Fruit fly (Drosophila melanogaster): Measurements from ENCODE around the gene Dtd.
A peak's percentile ranks its signal among the peaks of the same experiment; 100 is the strongest.

Gene Dtd

DNA sequence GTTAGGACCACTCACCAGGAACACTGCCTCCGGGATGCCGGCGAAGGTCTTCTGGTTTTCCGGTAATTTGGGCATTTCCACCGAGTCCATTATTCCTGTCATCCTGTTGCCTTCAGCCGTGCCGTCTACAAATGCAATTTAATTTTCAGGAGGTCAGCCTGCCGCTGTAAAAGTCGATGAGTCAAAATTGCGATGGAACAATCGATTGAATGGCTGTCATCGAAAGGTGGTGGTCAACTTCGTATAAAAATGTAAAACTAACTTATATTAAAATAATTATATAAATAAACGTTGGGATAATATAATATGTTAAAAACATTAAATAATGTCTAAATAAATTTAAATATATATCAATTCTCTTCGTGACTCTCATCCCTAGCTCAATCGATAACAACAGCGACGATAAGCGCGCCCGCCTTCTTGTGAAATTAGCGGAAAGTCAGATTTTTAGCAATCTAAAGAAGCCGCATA lies 20.2 kb upstream of the Dtd start, which contains the start of the genes mgr and Irbp (continued):
- no peak for TF ChIP-seq CG7987 (GFP tag; optimal IDR thresholded peaks at IDR 0.05)
- TF ChIP-seq pzg (GFP tag; optimal IDR thresholded peaks at IDR 0.05), result peak; percentile 40
- no peak for TF ChIP-seq lbe (GFP tag; optimal IDR thresholded peaks at IDR 0.05)
- TF ChIP-seq CG8388 (GFP tag; optimal IDR thresholded peaks at IDR 0.05), result peak; percentile 91
- TF ChIP-seq esg (GFP tag; conservative IDR thresholded peaks at IDR 0.05), result peak; percentile 91
- TF ChIP-seq wek (GFP tag; optimal IDR thresholded peaks at IDR 0.05), result no peak
- peak; percentile 96 for TF ChIP-seq CG17361 (GFP tag; IDR thresholded peaks at IDR 0.05)
- TF ChIP-seq Dfd (GFP tag; optimal IDR thresholded peaks at IDR 0.05), result no peak
- TF ChIP-seq Myb (GFP tag; optimal IDR thresholded peaks at IDR 0.05), result no peak
- TF ChIP-seq CG11398 (GFP tag; optimal IDR thresholded peaks at IDR 0.05), result no peak
- TF ChIP-seq gfzf (GFP tag; optimal IDR thresholded peaks at IDR 0.05), result no peak
- TF ChIP-seq CG1233 (GFP tag; optimal IDR thresholded peaks at IDR 0.05), result peak; percentile 91
- TF ChIP-seq CG7357 (GFP tag; IDR thresholded peaks at IDR 0.05), result peak; percentile 83
- peak in 1 of 2 experiments; percentile 18 for TF ChIP-seq chif (GFP tag; optimal IDR thresholded peaks at IDR 0.05)
- TF ChIP-seq CG10654 (GFP tag; optimal IDR thresholded peaks at IDR 0.05), result peak; percentile 79
- TF ChIP-seq CoRest (tag; optimal IDR thresholded peaks at IDR 0.05), result peak; percentile 93
- peak; percentile 87 for TF ChIP-seq CG32767 (GFP tag; IDR thresholded peaks at IDR 0.05)
- TF ChIP-seq Dbx (GFP tag; IDR thresholded peaks at IDR 0.05), result peak; percentile 96
- TF ChIP-seq CG2199 (GFP tag; IDR thresholded peaks at IDR 0.05), result peak; percentile 81; the same call in 1 of the 3 replicates
- TF ChIP-seq her (GFP tag; optimal IDR thresholded peaks at IDR 0.05), result no peak
- TF ChIP-seq CG5953 (GFP tag; IDR thresholded peaks at IDR 0.05), result peak; percentile 73
- TF ChIP-seq CG1603 (tag; optimal IDR thresholded peaks at IDR 0.05), result no peak
- peak; percentile 83 for TF ChIP-seq vnd (GFP tag; IDR thresholded peaks at IDR 0.05; ENCODE audit: partially characterized antibody)
- peak; percentile 86 for TF ChIP-seq CG13296 (GFP tag; optimal IDR thresholded peaks at IDR 0.05)
- peak; percentile 65 for TF ChIP-seq exex (tag; optimal IDR thresholded peaks at IDR 0.05)
- peak; percentile 59 for TF ChIP-seq CG17802 (tag; optimal IDR thresholded peaks at IDR 0.05)
- peak; percentile 54 for TF ChIP-seq ems (GFP tag; optimal IDR thresholded peaks at IDR 0.05)
- peak; percentile 12 for TF ChIP-seq CG9797 (GFP tag; optimal IDR thresholded peaks at IDR 0.05)
- TF ChIP-seq CG8765 (GFP tag; IDR thresholded peaks at IDR 0.05), result peak; percentile 90
- peak; percentile 72 for TF ChIP-seq D19B (GFP tag; optimal IDR thresholded peaks at IDR 0.05)
- peak; percentile 92 for TF ChIP-seq wdn (GFP tag; IDR thresholded peaks at IDR 0.05)
- peak; percentile 82 for TF ChIP-seq toy (GFP tag; IDR thresholded peaks at IDR 0.05)
- TF ChIP-seq gt (GFP tag; IDR thresholded peaks at IDR 0.05), result peak; percentile 73
- TF ChIP-seq Tbp (GFP tag; optimal IDR thresholded peaks at IDR 0.05), result no peak
- peak; percentile 90 for TF ChIP-seq Med (GFP tag)
- TF ChIP-seq Hey (tag; optimal IDR thresholded peaks at IDR 0.05), result no peak
- no peak for TF ChIP-seq CG8089 (GFP tag; optimal IDR thresholded peaks at IDR 0.05)
- peak; percentile 54 for TF ChIP-seq Ets97D (GFP tag; optimal IDR thresholded peaks at IDR 0.05)
- TF ChIP-seq HmgZ (tag; optimal IDR thresholded peaks at IDR 0.05), result peak; percentile 86
- TF ChIP-seq ro (GFP tag; IDR thresholded peaks at IDR 0.05), result peak; percentile 84
- peak; percentile 34 for TF ChIP-seq jumu (GFP tag; optimal IDR thresholded peaks at IDR 0.05)
- TF ChIP-seq repo (GFP tag; optimal IDR thresholded peaks at IDR 0.05), result no peak
- peak; percentile 79 for TF ChIP-seq Rx (GFP tag; IDR thresholded peaks at IDR 0.05)
- TF ChIP-seq Sox100B (GFP tag; optimal IDR thresholded peaks at IDR 0.05), result peak; percentile 90
- peak; percentile 83 for TF ChIP-seq CG3407 (GFP tag; optimal IDR thresholded peaks at IDR 0.05)
- TF ChIP-seq ash1 (GFP tag; optimal IDR thresholded peaks at IDR 0.05), result peak; percentile 36
- peak; percentile 91 for TF ChIP-seq Atf6 (GFP tag; IDR thresholded peaks at IDR 0.05)
- peak; percentile 92 for TF ChIP-seq H2.0 (GFP tag; IDR thresholded peaks at IDR 0.05)
- no peak; the same call in 1 of the 2 replicates for TF ChIP-seq ham (GFP tag; IDR thresholded peaks at IDR 0.05)
- peak; percentile 25 for TF ChIP-seq CG16863 (GFP tag; optimal IDR thresholded peaks at IDR 0.05)
- TF ChIP-seq CG16815 (GFP tag; optimal IDR thresholded peaks at IDR 0.05), result peak; percentile 75
- TF ChIP-seq usp (GFP tag; optimal IDR thresholded peaks at IDR 0.05), result no peak

All from whole organism, embryonic.